Worm (Caenorhabditis elegans): ENCODE results near the gene C34H4.1.

Gene C34H4.1

DNA sequence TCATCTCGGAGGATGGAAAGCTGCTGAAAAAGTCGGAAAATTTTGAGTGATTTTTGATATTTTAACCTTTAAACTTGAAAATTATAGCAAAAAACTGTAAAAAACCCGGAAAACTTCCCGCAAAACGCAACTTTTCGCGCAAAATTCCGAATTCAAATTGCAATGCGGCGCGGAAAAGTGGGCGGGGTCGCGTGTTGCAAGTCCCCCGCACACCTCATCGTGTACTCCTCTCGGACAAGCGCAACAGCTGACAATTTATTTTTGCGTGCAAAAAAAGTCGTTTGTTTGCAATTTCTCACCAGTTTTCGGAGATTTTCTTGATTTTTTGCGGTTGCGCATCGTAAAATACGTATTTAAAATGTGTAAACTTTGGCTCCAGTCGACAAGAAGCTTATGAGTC, 40.4 kb downstream of the C34H4.1 start, which contains the start of gene npp-8 (continued):
- TF ChIP-seq zim-3 (tag; optimal IDR thresholded peaks at IDR 0.05) (peak; percentile 54), chd-7 (tag; optimal IDR thresholded peaks at IDR 0.05) (peak; percentile 65), let-607 (tag; optimal IDR thresholded peaks at IDR 0.05) (peak in 1 of 2 experiments; percentile 58), B0261.1 (tag; optimal IDR thresholded peaks at IDR 0.05) (peak; percentile 12), F39B2.1 (GFP tag; IDR thresholded peaks at IDR 0.05) (no peak), cebp-1 (GFP tag; IDR thresholded peaks at IDR 0.05) (peak; percentile 42; the same call in 1 of the 2 replicates), cebp-1 (tag; optimal IDR thresholded peaks at IDR 0.05) (peak; percentile 80), ceh-91 (GFP tag; IDR thresholded peaks at IDR 0.05) (peak; percentile 84), T26A5.8 (tag; optimal IDR thresholded peaks at IDR 0.05) (no peak), F33H1.4 (GFP tag; IDR thresholded peaks at IDR 0.05) (peak; percentile 81), sea-2 (GFP tag; IDR thresholded peaks at IDR 0.05) (no peak), lag-1 (GFP tag; IDR thresholded peaks at IDR 0.05) (no peak), tbp1 (GFP tag; optimal IDR thresholded peaks at IDR 0.05) (peak; percentile 70)

DNA sequence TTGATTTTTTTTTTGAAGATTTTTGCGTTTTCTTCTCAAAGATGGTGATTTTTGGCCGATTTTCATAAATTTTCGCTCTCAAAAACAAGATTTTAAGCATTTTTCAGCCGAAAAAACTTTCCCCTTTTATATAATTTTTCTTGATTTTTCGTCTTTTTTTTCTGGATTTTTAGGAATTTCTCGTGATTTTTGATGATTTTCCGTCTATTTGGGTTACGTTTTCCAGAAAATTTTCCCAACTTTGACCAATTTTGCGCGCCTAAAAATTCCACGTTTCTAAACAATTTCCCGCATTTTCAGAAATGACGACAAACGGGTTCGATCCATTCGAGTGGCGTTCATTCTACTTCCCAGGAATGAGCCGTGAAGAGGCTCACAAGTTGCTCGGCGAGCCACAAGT, 41.6 kb downstream of the C34H4.1 start, which contains the start of gene ced-2:
TSS of gene ced-2 (plus strand) at position 301 of the 400 bp plus-strand sequence.
- TF ChIP-seq F22D6.2 (tag; optimal IDR thresholded peaks at IDR 0.05) (no peak), rec-8 (tag; optimal IDR thresholded peaks at IDR 0.05) (no peak), cebp-2 (GFP tag; IDR thresholded peaks at IDR 0.05) (no peak), nfya-1 (tag; optimal IDR thresholded peaks at IDR 0.05; ENCODE audit: borderline replicate concordance, insufficient read depth) (no peak), lir-1 (GFP tag; conservative IDR thresholded peaks at IDR 0.05) (no peak), Y95B8A.8 (GFP tag; IDR thresholded peaks at IDR 0.05) (no peak), efl-1 (GFP tag; optimal IDR thresholded peaks at IDR 0.05) (no peak), snpc-3.4 (tag; optimal IDR thresholded peaks at IDR 0.05) (no peak), snpc-4 (GFP tag; optimal IDR thresholded peaks at IDR 0.05) (no peak), snpc-4 (tag; optimal IDR thresholded peaks at IDR 0.05) (no peak), hsf-1 (GFP tag; IDR thresholded peaks at IDR 0.05) (no peak), akir-1 (GFP tag; optimal IDR thresholded peaks at IDR 0.05) (no peak), sea-2 (GFP tag; IDR thresholded peaks at IDR 0.05) (no peak), attf-3 (GFP tag; conservative IDR thresholded peaks at IDR 0.05) (no peak), unc-62 (GFP tag; optimal IDR thresholded peaks at IDR 0.05) (no peak), ztf-26 (tag; optimal IDR thresholded peaks at IDR 0.05) (no peak), T07F8.4 (tag; optimal IDR thresholded peaks at IDR 0.05) (no peak), repo-1 (tag; optimal IDR thresholded peaks at IDR 0.05) (no peak), lsl-1 (GFP tag; optimal IDR thresholded peaks at IDR 0.05) (no peak)

DNA sequence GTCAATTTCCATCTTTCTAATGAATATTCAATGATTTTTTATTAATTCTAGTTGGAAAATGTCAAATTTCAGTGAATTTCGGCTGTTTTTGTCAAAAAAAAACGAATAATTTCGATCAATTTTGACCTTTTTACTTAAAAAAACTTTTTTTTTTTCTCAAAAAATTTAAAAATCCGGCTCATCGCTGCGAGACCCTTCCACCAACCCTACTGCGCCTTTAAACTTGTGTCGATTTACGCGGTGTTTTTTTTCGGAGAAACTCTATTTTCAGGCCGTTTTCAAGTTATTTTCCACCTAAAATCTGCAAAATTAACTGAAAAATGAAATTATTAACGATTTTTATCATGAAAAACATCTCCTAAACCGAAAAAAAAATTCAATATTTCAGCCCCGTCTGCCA, 45.4 kb downstream of the C34H4.1 start:
- TF ChIP-seq F33H1.4 (GFP tag; IDR thresholded peaks at IDR 0.05) (peak; percentile 67), sea-2 (GFP tag; IDR thresholded peaks at IDR 0.05) (no peak)

DNA sequence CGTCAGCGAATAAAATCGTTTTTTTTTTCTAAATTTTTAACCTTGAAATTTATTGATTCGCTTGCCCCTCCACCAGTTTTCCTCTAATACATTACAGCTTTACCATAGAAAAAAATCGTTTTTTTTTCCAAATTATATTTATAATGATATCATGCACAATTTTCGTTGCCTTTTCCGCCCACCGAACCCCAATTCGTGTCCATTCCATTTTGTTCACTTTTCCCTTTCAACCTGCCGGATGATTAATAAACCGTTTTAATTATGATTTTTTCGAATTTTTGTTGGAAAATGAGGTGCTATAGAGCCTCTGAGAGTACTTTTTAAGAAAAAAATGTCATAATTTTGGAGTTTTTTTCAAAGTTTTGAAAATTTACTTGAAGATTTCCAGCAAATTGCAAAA, 46.0 kb downstream of the C34H4.1 start, which contains the start of gene set-23:
TSS of gene set-23 (plus strand) at position 301 of the 400 bp plus-strand sequence.
- TF ChIP-seq hmg-20 (GFP tag; IDR thresholded peaks at IDR 0.05): no peak
- TF ChIP-seq lin-54 (GFP tag; optimal IDR thresholded peaks at IDR 0.05): no peak
- TF ChIP-seq let-607 (tag; optimal IDR thresholded peaks at IDR 0.05): no peak
- TF ChIP-seq snpc-1.3 (tag; optimal IDR thresholded peaks at IDR 0.05; ENCODE audit: insufficient read depth): no peak
- TF ChIP-seq somi-1 (GFP tag; optimal IDR thresholded peaks at IDR 0.05): no peak
- no peak for TF ChIP-seq Y79H2A.3 (GFP tag; conservative IDR thresholded peaks at IDR 0.05)
- TF ChIP-seq ets-4 (GFP tag; optimal IDR thresholded peaks at IDR 0.05): no peak
- no peak for TF ChIP-seq attf-5 (GFP tag; optimal IDR thresholded peaks at IDR 0.05)
- TF ChIP-seq dpl-1 (GFP tag; optimal IDR thresholded peaks at IDR 0.05): no peak
- no peak for TF ChIP-seq nfya-2 (GFP tag; IDR thresholded peaks at IDR 0.05)
- no peak for TF ChIP-seq ama-1 (optimal IDR thresholded peaks at IDR 0.05)
- no peak for TF ChIP-seq ama-1 (GFP tag; optimal IDR thresholded peaks at IDR 0.05)
- no peak for TF ChIP-seq madf-8 (GFP tag; conservative IDR thresholded peaks at IDR 0.05)
- no peak for TF ChIP-seq D2030.7 (GFP tag; IDR thresholded peaks at IDR 0.05)

Measured in whole organism, young adult.